Fruit fly (Drosophila melanogaster): ENCODE measurements around the gene mRpL1.

The mRpL1 gene

DNA sequence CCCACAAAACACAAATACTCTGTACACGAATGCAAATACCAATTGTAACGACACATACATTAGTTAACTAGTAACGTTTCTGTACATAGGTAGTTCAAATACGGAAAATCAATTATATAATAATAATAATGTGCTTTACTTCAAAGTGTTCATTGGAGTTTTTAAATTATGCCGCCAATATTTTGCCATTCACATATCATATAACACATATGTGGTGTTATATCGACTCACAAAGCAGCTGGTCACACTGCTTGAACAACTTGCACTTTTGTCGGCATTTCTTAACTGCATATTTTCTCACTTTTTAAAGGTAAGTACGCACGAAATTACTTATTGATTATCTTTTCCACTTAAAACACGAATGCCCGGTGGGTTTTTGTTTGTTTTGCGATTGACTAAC is 42.9 kb downstream of the mRpL1 start, which contains the start of gene DppIII (continued):
- TF ChIP-seq unc-4 (GFP tag; IDR thresholded peaks at IDR 0.05; ENCODE audit: partially characterized antibody) = 0 out of 2 replicates have a peak, but pooled peaks have one; percentile 27
- no peak for TF ChIP-seq prd (optimal IDR thresholded peaks at IDR 0.05)
- no peak for TF ChIP-seq prd (GFP tag; IDR thresholded peaks at IDR 0.05)
- TF ChIP-seq CG33213 (GFP tag; optimal IDR thresholded peaks at IDR 0.05) = no peak
- no peak for TF ChIP-seq CG6689 (GFP tag; IDR thresholded peaks at IDR 0.05)
- no peak for TF ChIP-seq NFAT (GFP tag; IDR thresholded peaks at IDR 0.05)
- no peak for TF ChIP-seq Elba2 (GFP tag; optimal IDR thresholded peaks at IDR 0.05)
- TF ChIP-seq Sry-β (GFP tag; optimal IDR thresholded peaks at IDR 0.05) = no peak
- TF ChIP-seq CG7786 (GFP tag; optimal IDR thresholded peaks at IDR 0.05) = no peak
- no peak for TF ChIP-seq z (GFP tag; IDR thresholded peaks at IDR 0.05)
- TF ChIP-seq CG2875 (GFP tag; optimal IDR thresholded peaks at IDR 0.05) = no peak
- peak; percentile 86 for TF ChIP-seq E2f2 (GFP tag; IDR thresholded peaks at IDR 0.05)
- no peak for TF ChIP-seq sqz (GFP tag; optimal IDR thresholded peaks at IDR 0.05)
- TF ChIP-seq CG11093 (GFP tag; IDR thresholded peaks at IDR 0.05) = no peak
- TF ChIP-seq HmgD (GFP tag; optimal IDR thresholded peaks at IDR 0.05) = no peak
- TF ChIP-seq abd-A (tag; optimal IDR thresholded peaks at IDR 0.05) = no peak
- no peak for TF ChIP-seq Lhr (GFP tag; optimal IDR thresholded peaks at IDR 0.05)
- TF ChIP-seq Sin3A (optimal IDR thresholded peaks at IDR 0.05) = no peak

dm6 chr3R:8347279-8347678 is 46.0 kb downstream of the mRpL1 start, which contains the start of gene CG7352:
CG7352 (plus strand) TSS chr3R:8347579.
- TF ChIP-seq CG5953 (GFP tag; IDR thresholded peaks at IDR 0.05) = no peak
- peak; percentile 23 for TF ChIP-seq stwl (tag; optimal IDR thresholded peaks at IDR 0.05)
- no peak for TF ChIP-seq B-H2 (GFP tag; optimal IDR thresholded peaks at IDR 0.05)
- no peak for TF ChIP-seq CG17186 (GFP tag; optimal IDR thresholded peaks at IDR 0.05)
- no peak for TF ChIP-seq gcm2 (GFP tag; optimal IDR thresholded peaks at IDR 0.05)
- no peak for TF ChIP-seq bigmax (GFP tag; optimal IDR thresholded peaks at IDR 0.05)
- no peak for TF ChIP-seq CG9876 (GFP tag; optimal IDR thresholded peaks at IDR 0.05)
- no peak for TF ChIP-seq CG8388 (GFP tag; optimal IDR thresholded peaks at IDR 0.05)
- no peak for TF ChIP-seq Atf-2 (GFP tag; optimal IDR thresholded peaks at IDR 0.05)

dm6 chr3R:8347835-8348234 is 46.6 kb downstream of the mRpL1 start:
- TF ChIP-seq knrl (GFP tag; IDR thresholded peaks at IDR 0.05; ENCODE audit: partially characterized antibody) = no peak
- no peak for TF ChIP-seq CG3847 (GFP tag; IDR thresholded peaks at IDR 0.05)
- TF ChIP-seq zfh1 (GFP tag; IDR thresholded peaks at IDR 0.05) = no peak
- TF ChIP-seq MESR4 (GFP tag; optimal IDR thresholded peaks at IDR 0.05) = peak; percentile 12
- TF ChIP-seq pho (GFP tag; optimal IDR thresholded peaks at IDR 0.05) = no peak
- no peak for TF ChIP-seq CG6791 (GFP tag; IDR thresholded peaks at IDR 0.05; ENCODE audit: partially characterized antibody)
- TF ChIP-seq CG8359 (GFP tag; optimal IDR thresholded peaks at IDR 0.05; ENCODE audit: borderline replicate concordance) = no peak
- TF ChIP-seq gcm2 (GFP tag; optimal IDR thresholded peaks at IDR 0.05) = no peak
- TF ChIP-seq Ets65A (GFP tag) = peak; percentile 88
- no peak for TF ChIP-seq ems (GFP tag; optimal IDR thresholded peaks at IDR 0.05)
- TF ChIP-seq H15 (GFP tag; IDR thresholded peaks at IDR 0.05) = no peak
- TF ChIP-seq HLH3B (GFP tag; IDR thresholded peaks at IDR 0.05) = no peak
- no peak for TF ChIP-seq eyg (GFP tag; optimal IDR thresholded peaks at IDR 0.05)
- TF ChIP-seq z (GFP tag; IDR thresholded peaks at IDR 0.05) = no peak
- no peak for TF ChIP-seq CG17328 (GFP tag; IDR thresholded peaks at IDR 0.05)
- no peak for TF ChIP-seq sna (GFP tag; IDR thresholded peaks at IDR 0.05; ENCODE audit: partially characterized antibody)
- no peak for TF ChIP-seq CG8281 (tag; optimal IDR thresholded peaks at IDR 0.05)
- TF ChIP-seq Med (GFP tag) = peak; percentile 55
- TF ChIP-seq CG33557 (GFP tag; optimal IDR thresholded peaks at IDR 0.05) = no peak
- TF ChIP-seq CG14965 (GFP tag; optimal IDR thresholded peaks at IDR 0.05; ENCODE audit: borderline replicate concordance) = no peak
- TF ChIP-seq org-1 (GFP tag; optimal IDR thresholded peaks at IDR 0.05) = no peak
